Fruit fly (Drosophila melanogaster): ENCODE results near the gene Rhau.
A peak's percentile ranks its signal among the peaks of the same experiment; 100 is the strongest.

Gene Rhau

dm6 chr2L:20752160-20752559 is 5.6 kb downstream of the Rhau start, which contains the start of the genes Amacr and Ns4 (continued):
- TF ChIP-seq CG42726 (GFP tag; IDR thresholded peaks at IDR 0.05; ENCODE audit: partially characterized antibody) = no peak
- peak; percentile 71 for TF ChIP-seq nmo (GFP tag; optimal IDR thresholded peaks at IDR 0.05)
- TF ChIP-seq pzg (GFP tag; optimal IDR thresholded peaks at IDR 0.05) = peak; percentile 44
- TF ChIP-seq maf-S (GFP tag; optimal IDR thresholded peaks at IDR 0.05) = peak; percentile 36
- no peak for TF ChIP-seq seq (GFP tag; IDR thresholded peaks at IDR 0.05)
- peak; percentile 12 for TF ChIP-seq Fer3 (tag; optimal IDR thresholded peaks at IDR 0.05)
- peak; percentile 21 for TF ChIP-seq B-H2 (GFP tag; optimal IDR thresholded peaks at IDR 0.05)
- peak; percentile 39; the same call in 1 of the 2 replicates for TF ChIP-seq rib (GFP tag; IDR thresholded peaks at IDR 0.05)
- TF ChIP-seq slp2 (GFP tag; optimal IDR thresholded peaks at IDR 0.05) = peak; percentile 47
- peak; percentile 47 for TF ChIP-seq her (GFP tag; optimal IDR thresholded peaks at IDR 0.05)
- TF ChIP-seq Adf1 (GFP tag; IDR thresholded peaks at IDR 0.05) = 0 out of 2 replicates have a peak, but pooled peaks have one; percentile 20
- TF ChIP-seq CG10209 (GFP tag; optimal IDR thresholded peaks at IDR 0.05) = peak; percentile 10
- no peak for TF ChIP-seq CG17802 (tag; optimal IDR thresholded peaks at IDR 0.05)
- no peak for TF ChIP-seq Awh (GFP tag; IDR thresholded peaks at IDR 0.05)
- TF ChIP-seq CG9727 (GFP tag; optimal IDR thresholded peaks at IDR 0.05) = peak; percentile 48
- no peak for TF ChIP-seq mirr (GFP tag; optimal IDR thresholded peaks at IDR 0.05)
- no peak for TF ChIP-seq CG6272 (GFP tag; IDR thresholded peaks at IDR 0.05)
- TF ChIP-seq sob (GFP tag; IDR thresholded peaks at IDR 0.05) = peak; percentile 72
- peak; percentile 43 for TF ChIP-seq vvl (GFP tag; IDR thresholded peaks at IDR 0.05)
- TF ChIP-seq CG3407 (GFP tag; optimal IDR thresholded peaks at IDR 0.05) = no peak
- TF ChIP-seq H2.0 (GFP tag; IDR thresholded peaks at IDR 0.05) = peak; percentile 37; the same call in 1 of the 2 replicates
- peak; percentile 39; the same call in 1 of the 2 replicates for TF ChIP-seq sna (GFP tag; IDR thresholded peaks at IDR 0.05; ENCODE audit: partially characterized antibody)
- TF ChIP-seq BEAF-32 (GFP tag; optimal IDR thresholded peaks at IDR 0.05) = peak; percentile 59
- no peak for TF ChIP-seq CG8765 (GFP tag; IDR thresholded peaks at IDR 0.05)
- no peak for TF ChIP-seq kah (GFP tag; optimal IDR thresholded peaks at IDR 0.05)
- TF ChIP-seq ranshi (GFP tag; IDR thresholded peaks at IDR 0.05) = peak; percentile 39; the same call in 1 of the 2 replicates
- peak; percentile 38 for TF ChIP-seq Oli (tag; optimal IDR thresholded peaks at IDR 0.05)
- peak; percentile 18 for TF ChIP-seq az2 (GFP tag; optimal IDR thresholded peaks at IDR 0.05)
- peak; percentile 76 for TF ChIP-seq nom (GFP tag; optimal IDR thresholded peaks at IDR 0.05)
- no peak for TF ChIP-seq CG15269 (tag; optimal IDR thresholded peaks at IDR 0.05)
- peak; percentile 89 for TF ChIP-seq row (GFP tag; IDR thresholded peaks at IDR 0.05)
- no peak for TF ChIP-seq onecut (GFP tag; IDR thresholded peaks at IDR 0.05)
- TF ChIP-seq CG15514 (GFP tag; optimal IDR thresholded peaks at IDR 0.05) = peak; percentile 6
- TF ChIP-seq pb (GFP tag; optimal IDR thresholded peaks at IDR 0.05) = peak; percentile 49
- no peak for TF ChIP-seq Stat92E (GFP tag; optimal IDR thresholded peaks at IDR 0.05)
- TF ChIP-seq CG3847 (GFP tag; IDR thresholded peaks at IDR 0.05) = peak; percentile 78
- TF ChIP-seq lbe (GFP tag; optimal IDR thresholded peaks at IDR 0.05) = no peak
- TF ChIP-seq ssp (GFP tag; IDR thresholded peaks at IDR 0.05) = peak; percentile 29; the same call in 1 of the 2 replicates
- peak; percentile 73 for TF ChIP-seq zfh2 (GFP tag; optimal IDR thresholded peaks at IDR 0.05)
- TF ChIP-seq Elba2 (GFP tag; optimal IDR thresholded peaks at IDR 0.05) = peak; percentile 47
- TF ChIP-seq Dp (GFP tag; optimal IDR thresholded peaks at IDR 0.05) = peak; percentile 28
- 0 out of 3 replicates have a peak, but pooled peaks have one; percentile 40 for TF ChIP-seq HLH4C (GFP tag; IDR thresholded peaks at IDR 0.05; ENCODE audit: partially characterized antibody)
- TF ChIP-seq CG18011 (GFP tag; optimal IDR thresholded peaks at IDR 0.05) = peak; percentile 40
- TF ChIP-seq pnt (GFP tag; optimal IDR thresholded peaks at IDR 0.05) = peak; percentile 42
- peak; percentile 26 for TF ChIP-seq CG4854 (GFP tag; optimal IDR thresholded peaks at IDR 0.05)
- TF ChIP-seq fu2 (GFP tag; optimal IDR thresholded peaks at IDR 0.05) = peak; percentile 65
- no peak for TF ChIP-seq CG6175 (GFP tag; IDR thresholded peaks at IDR 0.05)
- no peak for TF ChIP-seq CG7271 (tag; optimal IDR thresholded peaks at IDR 0.05)
- TF ChIP-seq CG11247 (GFP tag; IDR thresholded peaks at IDR 0.05) = no peak
- TF ChIP-seq CG31441 (GFP tag; IDR thresholded peaks at IDR 0.05) = no peak

All from whole organism, embryonic.